Worm (Caenorhabditis elegans) whole organism, early embryonic: ENCODE measurements around the gene M02A10.1.

ENCODE experiments used
- B0310.2 ChIP-seq: sonication (generic microtip); optimal IDR thresholded peaks from 2 replicates; lab custom pipeline; 2016; ENCODE audit warnings: mild to moderate bottlenecking, missing genetic modification characterization, missing compliant biosample characterization
- F13C5.2 ChIP-seq: sonication (generic microtip); optimal IDR thresholded peaks from 2 replicates; lab custom pipeline; 2017; ENCODE audit warnings: mild to moderate bottlenecking, missing genetic modification characterization, inconsistent platforms, missing compliant biosample characterization
- aly-1 ChIP-seq: sonication (generic microtip); optimal IDR thresholded peaks from 2 replicates; lab custom pipeline; 2016; ENCODE audit warnings: missing genetic modification characterization, missing compliant biosample characterization
- ama-1 ChIP-seq: fragments of 150-350 bp; optimal IDR thresholded peaks from 2 replicates; lab custom pipeline; 2014
- ceh-13 ChIP-seq: fragments of 200-800 bp; sonication (Bioruptor generic); optimal IDR thresholded peaks from 2 replicates; lab custom pipeline; 2018; ENCODE audit warnings: mild to moderate bottlenecking, missing genetic modification characterization, missing compliant biosample characterization
- ets-7 ChIP-seq: sonication (generic microtip); optimal IDR thresholded peaks from 2 replicates; lab custom pipeline; 2016; ENCODE audit warnings: missing genotype, missing genetic modification characterization, missing compliant biosample characterization
- hmbx-1 ChIP-seq: sonication (generic microtip); optimal IDR thresholded peaks from 2 replicates; lab custom pipeline; 2016; ENCODE audit warnings: mild to moderate bottlenecking, missing genetic modification characterization, missing compliant biosample characterization
- hmg-4 ChIP-seq: fragments of 200-800 bp; sonication (Bioruptor generic); optimal IDR thresholded peaks from 2 replicates; lab custom pipeline; 2018; ENCODE audit warnings: mild to moderate bottlenecking, missing genetic modification characterization, missing compliant biosample characterization
- hnd-1 ChIP-seq: sonication (generic microtip); optimal IDR thresholded peaks from 2 replicates; lab custom pipeline; 2016; ENCODE audit warnings: missing genetic modification characterization, missing compliant biosample characterization
- scrt-1 ChIP-seq: fragments of 200-800 bp; sonication (Bioruptor generic); IDR thresholded peaks from 2 replicates; pipeline ENCODE4 v1.3.6; 2022; ENCODE audit warnings: missing genetic modification characterization, missing compliant biosample characterization
- sea-1 ChIP-seq: fragments of 200-800 bp; sonication (Bioruptor generic); conservative IDR thresholded peaks from 2 replicates; pipeline ENCODE4 v1.3.6; 2022; ENCODE audit warnings: missing genetic modification characterization, missing compliant biosample characterization
- tbx-37 ChIP-seq: fragments of 200-800 bp; sonication (Bioruptor generic); conservative IDR thresholded peaks from 2 replicates; pipeline ENCODE4 v1.3.6; 2022; ENCODE audit warnings: missing genetic modification reagents, missing genetic modification characterization, missing compliant biosample characterization
- tra-4 ChIP-seq: sonication (generic microtip); optimal IDR thresholded peaks from 2 replicates; lab custom pipeline; 2017; ENCODE audit warnings: missing genetic modification characterization, missing compliant biosample characterization

ce11 chrX:736989-737388 lies 30.4 kb downstream of the M02A10.1 start:
- TF ChIP-seq F13C5.2 (tag; lab: Kevin White, UChicago) (no peak), scrt-1 (GFP tag; lab: Robert Waterston, UW) (no peak), tra-4 (no peak), aly-1 (no peak), hnd-1 (no peak), ceh-13 (GFP tag; lab: Kevin White, UChicago) (no peak), ama-1 (lab: Kevin White, UChicago) (no peak), hmbx-1 (tag; lab: Kevin White, UChicago) (no peak), hmg-4 (GFP tag; lab: Kevin White, UChicago) (no peak), B0310.2 (tag; lab: Kevin White, UChicago) (no peak), sea-1 (GFP tag; lab: Robert Waterston, UW) (no peak), ets-7 (tag; lab: Kevin White, UChicago) (no peak), tbx-37 (GFP tag; lab: Robert Waterston, UW) (no peak)
